Fruit fly (Drosophila melanogaster): ENCODE results near the gene CG32486.

CG32486 gene

DNA sequence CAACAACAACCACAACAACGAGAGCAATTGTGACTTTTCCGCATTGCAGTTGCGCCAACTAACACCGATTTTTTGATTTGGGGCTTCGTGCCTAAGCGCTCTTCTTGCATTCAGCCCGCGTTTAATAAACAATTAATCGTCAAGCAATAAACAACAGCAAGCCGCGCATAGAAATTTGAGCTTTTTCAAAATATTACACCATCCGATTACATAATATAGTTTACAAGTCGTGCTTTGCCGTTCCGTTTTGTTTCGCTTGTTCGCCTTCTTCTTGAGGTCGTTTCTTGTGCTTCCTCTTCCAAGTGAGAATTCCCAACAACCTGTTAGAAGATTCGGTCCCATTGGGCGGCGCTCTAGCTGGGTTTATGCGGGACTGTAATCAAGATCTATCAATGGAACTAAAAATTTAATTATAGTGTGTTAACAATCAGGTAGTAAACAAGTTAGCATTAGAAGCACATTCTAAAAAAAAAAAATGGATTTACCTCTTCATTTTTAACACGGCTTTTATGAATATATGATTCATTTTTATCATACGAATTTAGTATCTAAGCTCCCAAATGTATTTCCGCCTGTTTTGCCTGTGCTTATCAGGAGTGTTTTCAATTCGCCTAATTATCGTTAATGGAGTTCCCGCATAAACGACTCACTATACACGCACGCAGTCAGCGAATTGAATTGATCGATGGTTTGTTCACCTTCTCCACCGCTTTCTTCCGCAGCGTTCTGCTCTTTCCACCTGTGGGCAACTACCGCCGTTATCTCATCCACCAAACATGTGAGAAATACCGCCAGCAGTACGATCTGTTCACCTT lies 34.7 kb downstream of the CG32486 start (continued):
- TF ChIP-seq CG8944 (GFP tag; optimal IDR thresholded peaks at IDR 0.05) (peak; percentile 33), CG16779 (GFP tag; IDR thresholded peaks at IDR 0.05) (no peak), Oli (tag; optimal IDR thresholded peaks at IDR 0.05) (peak; percentile 86), cad (GFP tag; optimal IDR thresholded peaks at IDR 0.05) (no peak), Rx (GFP tag; IDR thresholded peaks at IDR 0.05) (no peak), E2f1 (GFP tag; IDR thresholded peaks at IDR 0.05) (peak; percentile 55; the same call in 1 of the 2 replicates), Vsx1 (GFP tag; optimal IDR thresholded peaks at IDR 0.05) (peak; percentile 73), CG15479 (GFP tag; optimal IDR thresholded peaks at IDR 0.05) (no peak), pzg (GFP tag; optimal IDR thresholded peaks at IDR 0.05) (no peak), CG10267 (tag; optimal IDR thresholded peaks at IDR 0.05) (peak; percentile 88), CG18599 (GFP tag; optimal IDR thresholded peaks at IDR 0.05) (peak; percentile 91), NK7.1 (GFP tag; optimal IDR thresholded peaks at IDR 0.05) (peak; percentile 59), disco-r (GFP tag; optimal IDR thresholded peaks at IDR 0.05) (peak; percentile 38), mld (GFP tag; IDR thresholded peaks at IDR 0.05; ENCODE audit: partially characterized antibody) (no peak), B-H1 (GFP tag; IDR thresholded peaks at IDR 0.05) (peak; percentile 52; the same call in 1 of the 3 replicates), ranshi (GFP tag; IDR thresholded peaks at IDR 0.05) (peak; percentile 77), ac (GFP tag; optimal IDR thresholded peaks at IDR 0.05) (peak; percentile 48), Aef1 (GFP tag; IDR thresholded peaks at IDR 0.05) (peak; percentile 63), Opbp (GFP tag; IDR thresholded peaks at IDR 0.05; ENCODE audit: partially characterized antibody) (no peak), CG4360 (GFP tag; IDR thresholded peaks at IDR 0.05) (no peak), CG14667 (GFP tag; IDR thresholded peaks at IDR 0.05) (peak; percentile 50), CoRest (tag; optimal IDR thresholded peaks at IDR 0.05) (peak; percentile 92), CTCF (GFP tag; optimal IDR thresholded peaks at IDR 0.05) (peak; percentile 27), Fer3 (tag; optimal IDR thresholded peaks at IDR 0.05) (peak; percentile 80), Antp (GFP tag; optimal IDR thresholded peaks at IDR 0.05) (peak; percentile 31), Six4 (GFP tag; optimal IDR thresholded peaks at IDR 0.05) (peak; percentile 62), CG15073 (GFP tag; optimal IDR thresholded peaks at IDR 0.05) (no peak), repo (GFP tag; optimal IDR thresholded peaks at IDR 0.05) (peak; percentile 34), Hmr (GFP tag; optimal IDR thresholded peaks at IDR 0.05) (peak; percentile 89), CG32772 (GFP tag; IDR thresholded peaks at IDR 0.05) (0 out of 2 replicates have a peak, but pooled peaks have one; percentile 25), Blimp-1 (GFP tag; optimal IDR thresholded peaks at IDR 0.05) (peak; percentile 88), CG10147 (GFP tag; optimal IDR thresholded peaks at IDR 0.05) (peak; percentile 90), peb (GFP tag; IDR thresholded peaks at IDR 0.05) (0 out of 2 replicates have a peak, but pooled peaks have one; percentile 19), inv (GFP tag; IDR thresholded peaks at IDR 0.05; ENCODE audit: partially characterized antibody) (no peak), Ravus (GFP tag; IDR thresholded peaks at IDR 0.05) (no peak), Adf1 (GFP tag; IDR thresholded peaks at IDR 0.05) (peak; percentile 64; the same call in 1 of the 2 replicates), CG30431 (GFP tag; optimal IDR thresholded peaks at IDR 0.05) (peak; percentile 58), zen2 (GFP tag; IDR thresholded peaks at IDR 0.05; ENCODE audit: partially characterized antibody) (no peak), Hey (tag; optimal IDR thresholded peaks at IDR 0.05) (peak; percentile 29), Hand (GFP tag; optimal IDR thresholded peaks at IDR 0.05) (peak; percentile 73), p53 (GFP tag; optimal IDR thresholded peaks at IDR 0.05) (no peak), Dad (GFP tag; optimal IDR thresholded peaks at IDR 0.05) (peak; percentile 73), z (GFP tag; IDR thresholded peaks at IDR 0.05) (no peak), vnd (GFP tag; IDR thresholded peaks at IDR 0.05; ENCODE audit: partially characterized antibody) (no peak), zfh1 (GFP tag; IDR thresholded peaks at IDR 0.05) (peak; percentile 80), CG11398 (GFP tag; optimal IDR thresholded peaks at IDR 0.05) (peak; percentile 46), crp (GFP tag; optimal IDR thresholded peaks at IDR 0.05) (peak in 1 of 2 experiments; percentile 25), ssp (GFP tag; IDR thresholded peaks at IDR 0.05) (0 out of 2 replicates have a peak, but pooled peaks have one; percentile 27), Scr (GFP tag; IDR thresholded peaks at IDR 0.05; ENCODE audit: partially characterized antibody) (no peak)

Measured in whole organism, embryonic.